Worm (Caenorhabditis elegans) whole organism, L3 larva: Measurements from ENCODE around the gene C33A12.4.

Source experiments
- ama-1 ChIP-seq: fragments of 150-350 bp; optimal IDR thresholded peaks from 2 replicates; lab custom pipeline; 2018
- egl-5 ChIP-seq: fragments of 150-350 bp; optimal IDR thresholded peaks from 2 replicates; lab custom pipeline; 2017; ENCODE audit warnings: missing biosample characterization, missing genetic modification reagents, missing genetic modification characterization, inconsistent platforms
- elt-1 ChIP-seq: fragments of 150-350 bp; optimal IDR thresholded peaks from 2 replicates; lab custom pipeline; 2014; ENCODE audit warnings: missing biosample characterization, missing genetic modification characterization
- elt-3 ChIP-seq, 3 experiments: fragments of 150-350 bp in 1 of 3; sonication (generic microtip) in 2 of 3; optimal IDR thresholded peaks; 2 replicates in 2 of 3; 4 replicates in 1 of 3; lab custom pipeline; 2014 to 2017; ENCODE audit warnings: missing biosample characterization in 3 of 3, missing genetic modification characterization in 3 of 3
- lin-15B ChIP-seq: fragments of 150-350 bp; optimal IDR thresholded peaks from 2 replicates; lab custom pipeline; 2014; ENCODE audit warnings: missing biosample characterization, missing genetic modification characterization
- mdl-1 ChIP-seq: fragments of 150-350 bp; optimal IDR thresholded peaks from 2 replicates; lab custom pipeline; 2014; ENCODE audit warnings: missing biosample characterization, missing genetic modification characterization
- pha-4 ChIP-seq: fragments of 150-350 bp; optimal IDR thresholded peaks from 2 replicates; lab custom pipeline; 2014; ENCODE audit warnings: missing biosample characterization, missing genetic modification reagents, missing genetic modification characterization
- snpc-4 ChIP-seq: fragments of 150-350 bp; optimal IDR thresholded peaks from 2 replicates; lab custom pipeline; 2014; ENCODE audit warnings: missing biosample characterization, missing genetic modification characterization
- unc-62 ChIP-seq: fragments of 150-350 bp; sonication (generic microtip); optimal IDR thresholded peaks from 4 replicates; lab custom pipeline; 2014; ENCODE audit warnings: missing biosample characterization, missing genetic modification reagents, missing genetic modification characterization
- zag-1 ChIP-seq: fragments of 150-350 bp; optimal IDR thresholded peaks from 2 replicates; lab custom pipeline; 2014; ENCODE audit warnings: missing biosample characterization, missing genetic modification characterization
- ztf-11 ChIP-seq: fragments of 150-350 bp; optimal IDR thresholded peaks from 2 replicates; lab custom pipeline; 2014; ENCODE audit warnings: missing biosample characterization, missing genetic modification characterization

ce11 chrIV:9536124-9536523 lies 25.8 kb upstream of the C33A12.4 start:
- TF ChIP-seq elt-3 (tag; optimal IDR thresholded peaks at IDR 0.05; lab: Kevin White, UChicago): no peak
- no peak for TF ChIP-seq mdl-1 (tag; lab: Kevin White, UChicago)
- no peak for TF ChIP-seq pha-4 (tag; lab: Kevin White, UChicago)
- TF ChIP-seq zag-1 (tag; lab: Kevin White, UChicago): no peak
- no peak for TF ChIP-seq unc-62
- no peak for TF ChIP-seq snpc-4
- no peak for TF ChIP-seq lin-15B (tag; lab: Kevin White, UChicago)
- TF ChIP-seq elt-1: peak; percentile 44
- no peak for TF ChIP-seq ama-1 (lab: Kevin White, UChicago)
- no peak for TF ChIP-seq egl-5
- TF ChIP-seq ztf-11 (tag; lab: Kevin White, UChicago): no peak
